Fruit fly (Drosophila melanogaster): ENCODE measurements around the gene TTLL3A.

TTLL3A gene

dm6 chr2L:6717460-6717859 lies 22.5 kb downstream of the TTLL3A start, which contains the start of gene Aatf (continued):
- no peak for TF ChIP-seq CG17802 (tag; optimal IDR thresholded peaks at IDR 0.05)
- TF ChIP-seq CG15479 (GFP tag; optimal IDR thresholded peaks at IDR 0.05) = no peak
- no peak for TF ChIP-seq CG17612 (GFP tag; IDR thresholded peaks at IDR 0.05)
- TF ChIP-seq unpg (GFP tag; optimal IDR thresholded peaks at IDR 0.05) = no peak
- peak; percentile 56 for TF ChIP-seq CG4617 (GFP tag; optimal IDR thresholded peaks at IDR 0.05; ENCODE audit: borderline replicate concordance)
- no peak for TF ChIP-seq CG1024 (GFP tag; IDR thresholded peaks at IDR 0.05)
- TF ChIP-seq CG16863 (GFP tag; optimal IDR thresholded peaks at IDR 0.05) = no peak
- TF ChIP-seq Max (GFP tag; optimal IDR thresholded peaks at IDR 0.05) = peak; percentile 66
- no peak for TF ChIP-seq CG30403 (GFP tag; optimal IDR thresholded peaks at IDR 0.05)
- TF ChIP-seq bowl (GFP tag; IDR thresholded peaks at IDR 0.05) = no peak
- no peak for TF ChIP-seq trh (GFP tag; optimal IDR thresholded peaks at IDR 0.05)
- TF ChIP-seq Atf3 (GFP tag; optimal IDR thresholded peaks at IDR 0.05) = no peak
- TF ChIP-seq CG6272 (GFP tag; IDR thresholded peaks at IDR 0.05) = no peak
- no peak for TF ChIP-seq bab2 (GFP tag; optimal IDR thresholded peaks at IDR 0.05)
- no peak for TF ChIP-seq CG7745 (tag; optimal IDR thresholded peaks at IDR 0.05)
- no peak for TF ChIP-seq cad (GFP tag; optimal IDR thresholded peaks at IDR 0.05)
- TF ChIP-seq ken (GFP tag; IDR thresholded peaks at IDR 0.05) = no peak
- TF ChIP-seq pita (GFP tag; optimal IDR thresholded peaks at IDR 0.05) = no peak
- no peak for TF ChIP-seq en (GFP tag; optimal IDR thresholded peaks at IDR 0.05)
- TF ChIP-seq tgo (GFP tag; IDR thresholded peaks at IDR 0.05) = no peak
- no peak for TF ChIP-seq CG6813 (GFP tag; optimal IDR thresholded peaks at IDR 0.05)
- no peak for TF ChIP-seq CG18011 (GFP tag; optimal IDR thresholded peaks at IDR 0.05)
- TF ChIP-seq Fer3 (tag; optimal IDR thresholded peaks at IDR 0.05) = no peak
- TF ChIP-seq croc (GFP tag; conservative IDR thresholded peaks at IDR 0.05) = no peak
- no peak for TF ChIP-seq vfl (GFP tag; optimal IDR thresholded peaks at IDR 0.05)
- TF ChIP-seq TFAM (GFP tag; optimal IDR thresholded peaks at IDR 0.05) = no peak
- no peak for TF ChIP-seq CrebB (tag; optimal IDR thresholded peaks at IDR 0.05)
- TF ChIP-seq CG7963 (GFP tag; IDR thresholded peaks at IDR 0.05; ENCODE audit: partially characterized antibody) = peak; percentile 71; the same call in 2 of the 3 replicates
- TF ChIP-seq ap (GFP tag; IDR thresholded peaks at IDR 0.05) = no peak
- TF ChIP-seq CG10274 (GFP tag; optimal IDR thresholded peaks at IDR 0.05) = no peak
- TF ChIP-seq slbo (GFP tag; IDR thresholded peaks at IDR 0.05) = no peak
- no peak for TF ChIP-seq Oli (tag; optimal IDR thresholded peaks at IDR 0.05)
- no peak for TF ChIP-seq CG13296 (GFP tag; optimal IDR thresholded peaks at IDR 0.05)
- no peak for TF ChIP-seq wek (GFP tag; optimal IDR thresholded peaks at IDR 0.05)
- no peak for TF ChIP-seq Rx (GFP tag; IDR thresholded peaks at IDR 0.05)
- no peak for TF ChIP-seq aop (GFP tag; IDR thresholded peaks at IDR 0.05)
- no peak for TF ChIP-seq klu (GFP tag; IDR thresholded peaks at IDR 0.05)
- TF ChIP-seq CG5953 (GFP tag; IDR thresholded peaks at IDR 0.05) = no peak
- TF ChIP-seq Xrp1 (GFP tag; IDR thresholded peaks at IDR 0.05) = no peak
- TF ChIP-seq tin (GFP tag; optimal IDR thresholded peaks at IDR 0.05) = no peak
- TF ChIP-seq CG10959 (GFP tag; IDR thresholded peaks at IDR 0.05) = no peak
- TF ChIP-seq repo (GFP tag; optimal IDR thresholded peaks at IDR 0.05) = no peak
- TF ChIP-seq tap (tag; optimal IDR thresholded peaks at IDR 0.05) = no peak
- no peak for TF ChIP-seq ham (GFP tag; IDR thresholded peaks at IDR 0.05)
- peak; percentile 88 for TF ChIP-seq pzg (GFP tag; optimal IDR thresholded peaks at IDR 0.05)
- TF ChIP-seq zen2 (GFP tag; IDR thresholded peaks at IDR 0.05; ENCODE audit: partially characterized antibody) = peak; percentile 77
- TF ChIP-seq dimm (GFP tag; IDR thresholded peaks at IDR 0.05) = no peak
- TF ChIP-seq CG32767 (GFP tag; IDR thresholded peaks at IDR 0.05) = no peak
- no peak for TF ChIP-seq CG10565 (GFP tag; optimal IDR thresholded peaks at IDR 0.05)
- no peak for TF ChIP-seq slou (GFP tag; optimal IDR thresholded peaks at IDR 0.05)
- TF ChIP-seq Hsf (GFP tag; optimal IDR thresholded peaks at IDR 0.05) = no peak
- TF ChIP-seq danr (GFP tag; IDR thresholded peaks at IDR 0.05) = no peak
- peak; percentile 89 for TF ChIP-seq Dll (GFP tag; IDR thresholded peaks at IDR 0.05; ENCODE audit: partially characterized antibody)
